ENCODE assay signal across 5 worm cellular contexts in the genomic region with DNA sequence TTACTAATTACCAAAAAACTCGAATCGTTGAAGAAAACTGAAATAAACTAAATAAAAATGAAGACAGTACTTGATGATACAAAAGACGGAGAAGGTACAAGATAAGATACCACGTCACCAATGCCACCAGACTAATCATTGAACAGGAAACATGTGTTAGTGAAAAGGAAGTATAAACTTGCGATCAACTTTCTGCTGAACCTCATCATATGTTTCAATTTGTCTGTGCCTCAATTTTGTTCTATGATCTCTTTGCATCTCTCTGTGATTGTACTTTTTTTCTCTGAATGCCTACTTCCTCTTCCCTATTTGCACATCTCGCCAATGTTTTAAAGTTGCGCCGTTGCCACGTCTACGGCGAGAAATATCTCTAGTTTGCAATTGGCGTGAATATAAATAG.
TF ChIP-seq lines count a peak whose summit lies in the region.

No protein-coding gene starts in this region.

TF ChIP-seq in whole organism, L1 larva, 84 proteins besides CTCF, POLR2A, EP300 and RAD21 (continues in another document):
- TF ChIP-seq nhr-90 (tag; optimal IDR thresholded peaks at IDR 0.05; lab: Kevin White, UChicago; ENCODE audit: poor library complexity) (peak; percentile 45), ceh-63 (GFP tag; optimal IDR thresholded peaks at IDR 0.05; lab: Kevin White, UChicago) (no peak), lin-35 (GFP tag; optimal IDR thresholded peaks at IDR 0.05; lab: Kevin White, UChicago) (peak in 1 of 2 experiments; percentile 74), fkh-8 (tag; optimal IDR thresholded peaks at IDR 0.05; lab: Kevin White, UChicago) (peak; percentile 90), sox-4 (tag; optimal IDR thresholded peaks at IDR 0.05; lab: Kevin White, UChicago) (no peak), mef-2 (tag; optimal IDR thresholded peaks at IDR 0.05; lab: Kevin White, UChicago) (no peak), nhr-237 (tag; optimal IDR thresholded peaks at IDR 0.05; lab: Kevin White, UChicago) (peak; percentile 37), lsy-2 (tag; optimal IDR thresholded peaks at IDR 0.05; lab: Kevin White, UChicago) (peak; percentile 22 to 24), elt-2 (tag; optimal IDR thresholded peaks at IDR 0.05; lab: Kevin White, UChicago) (peak; percentile 23), unc-130 (tag; optimal IDR thresholded peaks at IDR 0.05; lab: Kevin White, UChicago) (peak; percentile 14), swsn-7 (tag; optimal IDR thresholded peaks at IDR 0.05; lab: Kevin White, UChicago) (peak; percentile 2), nhr-47 (tag; optimal IDR thresholded peaks at IDR 0.05; lab: Kevin White, UChicago) (peak; percentile 61), blmp-1 (tag; optimal IDR thresholded peaks at IDR 0.05; lab: Kevin White, UChicago) (peak; percentile 76), isw-1 (GFP tag; IDR thresholded peaks at IDR 0.05; lab: Robert Waterston, UW) (no peak), lin-15B (tag; optimal IDR thresholded peaks at IDR 0.05; lab: Kevin White, UChicago) (no peak), efl-3 (GFP tag; optimal IDR thresholded peaks at IDR 0.05; lab: Kevin White, UChicago) (no peak), rnt-1 (tag; optimal IDR thresholded peaks at IDR 0.05; lab: Kevin White, UChicago) (no peak)

TF ChIP-seq in whole organism, L2 larva, 48 proteins besides CTCF, POLR2A, EP300 and RAD21 (continues in another document):
- TF ChIP-seq R02D3.7 (tag; optimal IDR thresholded peaks at IDR 0.05; lab: Kevin White, UChicago) (no peak), ceh-82 (tag; optimal IDR thresholded peaks at IDR 0.05; lab: Kevin White, UChicago) (no peak), lin-11 (tag; optimal IDR thresholded peaks at IDR 0.05; lab: Kevin White, UChicago) (no peak), alr-1 (tag; optimal IDR thresholded peaks at IDR 0.05; lab: Kevin White, UChicago) (no peak), zag-1 (tag; optimal IDR thresholded peaks at IDR 0.05; lab: Kevin White, UChicago) (no peak), elt-1 (tag; optimal IDR thresholded peaks at IDR 0.05; lab: Kevin White, UChicago) (no peak), nhr-11 (tag; optimal IDR thresholded peaks at IDR 0.05; lab: Kevin White, UChicago) (no peak), peb-1 (tag; optimal IDR thresholded peaks at IDR 0.05; lab: Kevin White, UChicago) (no peak), lin-13 (GFP tag; optimal IDR thresholded peaks at IDR 0.05; lab: Kevin White, UChicago) (no peak), mab-5 (tag; optimal IDR thresholded peaks at IDR 0.05; lab: Kevin White, UChicago) (no peak), ama-1 (optimal IDR thresholded peaks at IDR 0.05; lab: Kevin White, UChicago) (no peak), unc-55 (GFP tag; optimal IDR thresholded peaks at IDR 0.05; lab: Kevin White, UChicago) (no peak), dmd-4 (tag; optimal IDR thresholded peaks at IDR 0.05; lab: Kevin White, UChicago) (no peak), sma-9 (GFP tag; optimal IDR thresholded peaks at IDR 0.05; lab: Kevin White, UChicago) (peak; percentile 96), sma-9 (tag; optimal IDR thresholded peaks at IDR 0.05; lab: Kevin White, UChicago) (no peak), crh-2 (tag; optimal IDR thresholded peaks at IDR 0.05; lab: Kevin White, UChicago) (peak; percentile 86), skn-1 (tag; optimal IDR thresholded peaks at IDR 0.05; lab: Kevin White, UChicago) (peak; percentile 47), snpc-4 (tag; optimal IDR thresholded peaks at IDR 0.05; lab: Kevin White, UChicago) (no peak), ztf-1 (GFP tag; conservative IDR thresholded peaks at IDR 0.05; lab: Robert Waterston, UW) (no peak)

TF ChIP-seq in whole organism, L3 larva, 47 proteins besides CTCF, POLR2A, EP300 and RAD21:
- TF ChIP-seq nfya-1 (tag; optimal IDR thresholded peaks at IDR 0.05; lab: Kevin White, UChicago; ENCODE audit: insufficient read depth) (peak; percentile 13), jun-1 (tag; optimal IDR thresholded peaks at IDR 0.05; lab: Kevin White, UChicago) (peak; percentile 59), nhr-25 (tag; optimal IDR thresholded peaks at IDR 0.05; lab: Kevin White, UChicago) (peak; percentile 74), elt-2 (tag; optimal IDR thresholded peaks at IDR 0.05; lab: Kevin White, UChicago) (peak; percentile 78), pqm-1 (tag; optimal IDR thresholded peaks at IDR 0.05; lab: Kevin White, UChicago) (peak; percentile 89), egl-5 (tag; optimal IDR thresholded peaks at IDR 0.05; lab: Kevin White, UChicago) (no peak), egl-27 (tag; optimal IDR thresholded peaks at IDR 0.05; lab: Kevin White, UChicago) (peak; percentile 86), snpc-4 (tag; optimal IDR thresholded peaks at IDR 0.05; lab: Kevin White, UChicago) (no peak), lin-39 (tag; optimal IDR thresholded peaks at IDR 0.05; lab: Kevin White, UChicago) (no peak), lsy-12 (tag; optimal IDR thresholded peaks at IDR 0.05; lab: Kevin White, UChicago) (no peak), zag-1 (tag; optimal IDR thresholded peaks at IDR 0.05; lab: Kevin White, UChicago) (no peak), ZK546.5 (tag; optimal IDR thresholded peaks at IDR 0.05; lab: Kevin White, UChicago) (no peak), nhr-76 (tag; optimal IDR thresholded peaks at IDR 0.05; lab: Kevin White, UChicago) (peak; percentile 82), pha-4 (tag; optimal IDR thresholded peaks at IDR 0.05; lab: Kevin White, UChicago) (peak; percentile 37), nhr-23 (tag; optimal IDR thresholded peaks at IDR 0.05; lab: Kevin White, UChicago) (peak; percentile 43), nhr-43 (tag; optimal IDR thresholded peaks at IDR 0.05; lab: Kevin White, UChicago; ENCODE audit: poor library complexity, severe bottlenecking) (peak; percentile 75)

TF ChIP-seq in whole organism, L4 larva, 104 proteins besides CTCF, POLR2A, EP300 and RAD21 (continues in another document):
- TF ChIP-seq nhr-10 (tag; optimal IDR thresholded peaks at IDR 0.05; lab: Kevin White, UChicago) (peak; percentile 80), mdl-1 (tag; optimal IDR thresholded peaks at IDR 0.05; lab: Kevin White, UChicago) (peak in 1 of 2 experiments; percentile 66), hif-1 (tag; optimal IDR thresholded peaks at IDR 0.05; lab: Kevin White, UChicago) (peak in 1 of 2 experiments; percentile 49), nhr-237 (tag; optimal IDR thresholded peaks at IDR 0.05; lab: Kevin White, UChicago) (no peak), nhr-48 (tag; optimal IDR thresholded peaks at IDR 0.05; lab: Kevin White, UChicago) (peak; percentile 73), zfp-3 (GFP tag; conservative IDR thresholded peaks at IDR 0.05; lab: Robert Waterston, UW) (no peak), dpl-1 (GFP tag; optimal IDR thresholded peaks at IDR 0.05; lab: Kevin White, UChicago) (peak; percentile 17), lir-3 (tag; optimal IDR thresholded peaks at IDR 0.05; lab: Kevin White, UChicago) (no peak), lsy-2 (tag; optimal IDR thresholded peaks at IDR 0.05; lab: Kevin White, UChicago) (peak in 1 of 2 experiments; percentile 27), nhr-28 (tag; optimal IDR thresholded peaks at IDR 0.05; lab: Kevin White, UChicago) (peak; percentile 84), mes-2 (tag; optimal IDR thresholded peaks at IDR 0.05; lab: Kevin White, UChicago; ENCODE audit: poor library complexity, severe bottlenecking) (peak; percentile 18), hlh-30 (tag; optimal IDR thresholded peaks at IDR 0.05; lab: Kevin White, UChicago; ENCODE audit: insufficient read depth) (peak; percentile 88), ztf-7 (tag; optimal IDR thresholded peaks at IDR 0.05; lab: Kevin White, UChicago) (peak; percentile 3), dmd-6 (GFP tag; IDR thresholded peaks at IDR 0.05; lab: Robert Waterston, UW) (peak; percentile 93), mxl-3 (GFP tag; optimal IDR thresholded peaks at IDR 0.05; lab: Kevin White, UChicago) (peak; percentile 4), daf-16 (GFP tag; optimal IDR thresholded peaks at IDR 0.05; lab: Kevin White, UChicago) (no peak), daf-16 (tag; optimal IDR thresholded peaks at IDR 0.05; lab: Kevin White, UChicago) (peak; percentile 27), F37D6.2 (tag; optimal IDR thresholded peaks at IDR 0.05; lab: Kevin White, UChicago) (no peak), gei-8 (GFP tag; optimal IDR thresholded peaks at IDR 0.05; lab: Kevin White, UChicago) (peak; percentile 47), mep-1 (tag; optimal IDR thresholded peaks at IDR 0.05; lab: Kevin White, UChicago) (peak; percentile 14)

TF ChIP-seq in whole organism, young adult, 124 proteins besides CTCF, POLR2A, EP300 and RAD21:
- TF ChIP-seq lin-40 (tag; optimal IDR thresholded peaks at IDR 0.05; lab: Kevin White, UChicago) (peak; percentile 68), nfyb-1 (GFP tag; IDR thresholded peaks at IDR 0.05; lab: Robert Waterston, UW) (0 out of 2 replicates have a peak, but pooled peaks have one; percentile 46), atf-7 (tag; optimal IDR thresholded peaks at IDR 0.05; lab: Kevin White, UChicago) (peak; percentile 58), somi-1 (GFP tag; optimal IDR thresholded peaks at IDR 0.05; lab: Kevin White, UChicago) (peak; percentile 69), ceh-40 (GFP tag; IDR thresholded peaks at IDR 0.05; lab: Robert Waterston, UW) (no peak), sdz-38 (tag; optimal IDR thresholded peaks at IDR 0.05; lab: Kevin White, UChicago) (no peak), cebp-1 (GFP tag; IDR thresholded peaks at IDR 0.05; lab: Robert Waterston, UW) (no peak), cebp-1 (tag; optimal IDR thresholded peaks at IDR 0.05; lab: Kevin White, UChicago) (peak; percentile 41), akir-1 (GFP tag; optimal IDR thresholded peaks at IDR 0.05; lab: Kevin White, UChicago) (no peak), B0261.1 (tag; optimal IDR thresholded peaks at IDR 0.05; lab: Kevin White, UChicago) (no peak), ztf-26 (tag; optimal IDR thresholded peaks at IDR 0.05; lab: Kevin White, UChicago) (peak; percentile 52), sea-2 (GFP tag; IDR thresholded peaks at IDR 0.05; lab: Robert Waterston, UW) (no peak), tlf-1 (GFP tag; optimal IDR thresholded peaks at IDR 0.05; lab: Kevin White, UChicago) (no peak), nhr-80 (tag; optimal IDR thresholded peaks at IDR 0.05; lab: Kevin White, UChicago) (peak; percentile 66), attf-5 (GFP tag; optimal IDR thresholded peaks at IDR 0.05; lab: Kevin White, UChicago) (peak; percentile 22), hmg-1.2 (GFP tag; IDR thresholded peaks at IDR 0.05; lab: Robert Waterston, UW) (peak; percentile 44; the same call in 1 of the 2 replicates), die-1 (tag; optimal IDR thresholded peaks at IDR 0.05; lab: Kevin White, UChicago) (peak; percentile 8)
